Fruit fly (Drosophila melanogaster): ENCODE results near the gene vex.

DNA sequence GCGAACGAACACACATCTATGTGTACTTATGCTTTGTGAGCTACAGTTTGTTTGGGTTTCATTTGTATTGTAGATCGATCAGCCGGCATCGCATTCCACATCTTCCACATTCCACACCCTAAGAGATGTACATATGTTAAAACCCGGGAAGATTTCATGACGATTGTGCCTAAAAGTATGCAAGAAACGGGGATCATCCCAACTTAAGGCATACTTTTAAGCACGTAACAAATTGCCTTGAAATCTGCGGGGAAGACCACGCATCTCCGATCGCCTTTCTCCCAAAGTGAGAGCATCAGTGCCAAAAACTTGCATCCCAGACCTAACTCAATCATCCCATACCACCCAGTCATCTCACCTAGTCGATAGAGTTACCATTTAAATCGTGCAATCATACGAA is 118.0 kb downstream of the vex start:
- TF ChIP-seq zf30C (GFP tag; optimal IDR thresholded peaks at IDR 0.05) (no peak), CG9797 (GFP tag; optimal IDR thresholded peaks at IDR 0.05) (no peak), ato (GFP tag; IDR thresholded peaks at IDR 0.05; ENCODE audit: partially characterized antibody) (no peak)

Data from whole organism, embryonic.